ENCODE assay signal across 3 worm cellular contexts in genomic region chrV:7825836-7826235, ce11.
TF ChIP-seq lines count a peak whose summit lies in the region.

No protein-coding gene starts in this region.

TF ChIP-seq in whole organism, L2 larva, 48 proteins besides CTCF, POLR2A, EP300 and RAD21:
- no peak for TF ChIP-seq lin-13 (GFP tag; optimal IDR thresholded peaks at IDR 0.05; lab: Kevin White, UChicago)
- TF ChIP-seq snpc-4 (tag; optimal IDR thresholded peaks at IDR 0.05; lab: Kevin White, UChicago) = no peak
- TF ChIP-seq unc-55 (GFP tag; optimal IDR thresholded peaks at IDR 0.05; lab: Kevin White, UChicago) = no peak
- TF ChIP-seq F13H6.1 (tag; optimal IDR thresholded peaks at IDR 0.05; lab: Kevin White, UChicago) = peak; percentile 4
- no peak for TF ChIP-seq fos-1 (tag; optimal IDR thresholded peaks at IDR 0.05; lab: Kevin White, UChicago)
- no peak for TF ChIP-seq C34F6.9 (tag; optimal IDR thresholded peaks at IDR 0.05; lab: Kevin White, UChicago)

TF ChIP-seq in whole organism, late embryonic, 69 proteins besides CTCF, POLR2A, EP300 and RAD21:
- TF ChIP-seq dve-1 (tag; optimal IDR thresholded peaks at IDR 0.05; lab: Kevin White, UChicago) (no peak), ceh-34 (tag; optimal IDR thresholded peaks at IDR 0.05; lab: Kevin White, UChicago) (no peak), npax-4 (tag; optimal IDR thresholded peaks at IDR 0.05; lab: Kevin White, UChicago) (no peak), odd-2 (tag; optimal IDR thresholded peaks at IDR 0.05; lab: Kevin White, UChicago) (no peak), unc-55 (GFP tag; optimal IDR thresholded peaks at IDR 0.05; lab: Kevin White, UChicago) (peak; percentile 58)

TF ChIP-seq in whole organism, mixed stage, embryonic, 35 proteins besides CTCF, POLR2A, EP300 and RAD21:
- TF ChIP-seq unc-62 (GFP tag; optimal IDR thresholded peaks at IDR 0.05; lab: Kevin White, UChicago) (peak; percentile 73), elt-3 (tag; optimal IDR thresholded peaks at IDR 0.05; lab: Kevin White, UChicago) (no peak)

Comparison
In these comparisons a context has a peak if more than half of its experiments do, and no peak if none do; other contexts are left out.
1. Of the 6 proteins assayed by ChIP-seq in both whole organism, late embryonic and whole organism, L2 larva: peak only in whole organism, late embryonic: unc-55; only in whole organism, L2 larva: F13H6.1; in both: none; in neither: 4.